Worm (Caenorhabditis elegans): ENCODE data around the gene srd-39.

Gene srd-39

DNA sequence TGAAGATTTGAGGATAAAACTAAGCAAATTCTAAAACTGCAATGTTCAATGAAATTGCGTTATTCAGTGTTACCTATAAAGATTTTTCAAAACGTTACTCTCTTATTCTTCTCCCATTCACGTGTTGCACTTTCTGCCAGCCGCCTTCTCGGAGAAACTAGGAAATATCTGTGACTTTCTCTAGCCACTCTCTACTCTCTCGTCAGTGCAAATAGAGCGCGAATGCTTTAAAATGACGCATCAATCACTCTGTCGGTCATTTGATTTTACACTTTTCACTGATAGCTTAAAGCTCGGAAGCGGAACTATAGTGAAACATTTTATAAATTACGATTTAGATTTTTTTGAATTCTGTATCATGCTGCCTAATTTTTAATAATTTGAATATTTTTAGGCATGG is 28.5 kb upstream of the srd-39 start (continued):
- TF ChIP-seq ceh-44 (GFP tag; IDR thresholded peaks at IDR 0.05), result no peak
- TF ChIP-seq nhr-28 (tag; optimal IDR thresholded peaks at IDR 0.05), result peak; percentile 92
- peak; percentile 96 for TF ChIP-seq hlh-30 (tag; optimal IDR thresholded peaks at IDR 0.05; ENCODE audit: insufficient read depth)
- peak; percentile 88 for TF ChIP-seq mep-1 (tag; optimal IDR thresholded peaks at IDR 0.05)
- TF ChIP-seq cey-2 (tag; optimal IDR thresholded peaks at IDR 0.05; ENCODE audit: borderline replicate concordance, insufficient read depth), result no peak
- no peak for TF ChIP-seq zfp-3 (GFP tag; conservative IDR thresholded peaks at IDR 0.05)
- no peak for TF ChIP-seq lin-15B (tag; optimal IDR thresholded peaks at IDR 0.05)
- TF ChIP-seq fos-1 (tag; optimal IDR thresholded peaks at IDR 0.05), result no peak
- no peak for TF ChIP-seq unc-130 (GFP tag; optimal IDR thresholded peaks at IDR 0.05)
- peak; percentile 87 for TF ChIP-seq nhr-11 (tag; optimal IDR thresholded peaks at IDR 0.05)
- no peak for TF ChIP-seq daf-19 (GFP tag; conservative IDR thresholded peaks at IDR 0.05)
- peak; percentile 73 for TF ChIP-seq php-3 (GFP tag; IDR thresholded peaks at IDR 0.05)
- peak; percentile 85 for TF ChIP-seq mxl-2 (GFP tag; conservative IDR thresholded peaks at IDR 0.05)
- no peak for TF ChIP-seq F10B5.3 (tag; optimal IDR thresholded peaks at IDR 0.05)
- peak in 1 of 2 experiments; percentile 99 for TF ChIP-seq unc-62 (GFP tag; optimal IDR thresholded peaks at IDR 0.05 in 1 of 2)
- no peak for TF ChIP-seq unc-62 (tag; optimal IDR thresholded peaks at IDR 0.05)
- no peak for TF ChIP-seq nhr-41 (GFP tag; IDR thresholded peaks at IDR 0.05)
- TF ChIP-seq tag-97 (GFP tag; IDR thresholded peaks at IDR 0.05), result no peak
- peak; percentile 37 for TF ChIP-seq lin-39 (tag; optimal IDR thresholded peaks at IDR 0.05)
- no peak for TF ChIP-seq daf-8 (GFP tag; IDR thresholded peaks at IDR 0.05)
- TF ChIP-seq mdt-29 (GFP tag; IDR thresholded peaks at IDR 0.05), result no peak
- no peak for TF ChIP-seq F37D6.2 (tag; optimal IDR thresholded peaks at IDR 0.05)
- TF ChIP-seq zip-11 (GFP tag; IDR thresholded peaks at IDR 0.05), result no peak
- peak; percentile 69 for TF ChIP-seq mxl-3 (GFP tag; optimal IDR thresholded peaks at IDR 0.05)
- peak; percentile 35 for TF ChIP-seq rbr-2 (tag; optimal IDR thresholded peaks at IDR 0.05)
- TF ChIP-seq ceh-28 (tag; optimal IDR thresholded peaks at IDR 0.05), result no peak
- TF ChIP-seq nhr-6 (tag; optimal IDR thresholded peaks at IDR 0.05), result peak; percentile 67
- no peak for TF ChIP-seq daf-12 (tag; optimal IDR thresholded peaks at IDR 0.05)
- peak; percentile 34 for TF ChIP-seq ztf-7 (tag; optimal IDR thresholded peaks at IDR 0.05)
- peak; percentile 45 for TF ChIP-seq dpl-1 (GFP tag; optimal IDR thresholded peaks at IDR 0.05)
- no peak for TF ChIP-seq gei-8 (GFP tag; optimal IDR thresholded peaks at IDR 0.05)
- peak; percentile 72 for TF ChIP-seq ceh-20 (GFP tag; IDR thresholded peaks at IDR 0.05)
- no peak for TF ChIP-seq T26A8.4 (GFP tag; IDR thresholded peaks at IDR 0.05)
- no peak for TF ChIP-seq D1046.2 (GFP tag; IDR thresholded peaks at IDR 0.05)
- no peak for TF ChIP-seq ceh-32 (tag; optimal IDR thresholded peaks at IDR 0.05; ENCODE audit: poor library complexity)
- no peak for TF ChIP-seq pha-4 (GFP tag; IDR thresholded peaks at IDR 0.05)
- TF ChIP-seq pha-4 (tag; optimal IDR thresholded peaks at IDR 0.05), result no peak
- TF ChIP-seq fkh-10 (GFP tag; optimal IDR thresholded peaks at IDR 0.05), result no peak
- TF ChIP-seq madf-9 (GFP tag; conservative IDR thresholded peaks at IDR 0.05), result no peak
- no peak for TF ChIP-seq ceh-82 (tag; optimal IDR thresholded peaks at IDR 0.05)
- TF ChIP-seq F49E8.2 (tag; optimal IDR thresholded peaks at IDR 0.05; ENCODE audit: borderline replicate concordance), result no peak
- no peak for TF ChIP-seq lin-29 (GFP tag; IDR thresholded peaks at IDR 0.05)
- peak; percentile 86 for TF ChIP-seq dmd-6 (GFP tag; IDR thresholded peaks at IDR 0.05)
- TF ChIP-seq madf-5 (GFP tag; IDR thresholded peaks at IDR 0.05), result no peak
- no peak for TF ChIP-seq R02D3.7 (tag; optimal IDR thresholded peaks at IDR 0.05)
- no peak for TF ChIP-seq vab-7 (GFP tag; IDR thresholded peaks at IDR 0.05)
- TF ChIP-seq lin-1 (GFP tag; IDR thresholded peaks at IDR 0.05), result 0 out of 2 replicates have a peak, but pooled peaks have one; percentile 52
- peak; percentile 69 for TF ChIP-seq mes-2 (tag; optimal IDR thresholded peaks at IDR 0.05; ENCODE audit: poor library complexity, severe bottlenecking)
- no peak for TF ChIP-seq nhr-237 (tag; optimal IDR thresholded peaks at IDR 0.05)
- TF ChIP-seq ceh-62 (tag; optimal IDR thresholded peaks at IDR 0.05), result no peak
- no peak for TF ChIP-seq unc-39 (tag; optimal IDR thresholded peaks at IDR 0.05)
- TF ChIP-seq zfp-2 (tag; optimal IDR thresholded peaks at IDR 0.05), result no peak
- TF ChIP-seq tra-1 (GFP tag; IDR thresholded peaks at IDR 0.05), result peak; percentile 29; the same call in 1 of the 2 replicates

Data from whole organism, L4 larva.